Worm (Caenorhabditis elegans) whole organism, L4/young adult: ENCODE measurements around the gene srh-113.
"Not testable (repeated sequence)": the region's sequence is repeated elsewhere in the genome, so short reads cannot be mapped to it uniquely, and the experiment has no call there.

Experiments
- W03F9.2 ChIP-seq: fragments of 150-350 bp; optimal IDR thresholded peaks from 2 replicates; lab custom pipeline; 2014; ENCODE audit warnings: missing biosample characterization, missing genetic modification characterization
- dao-5 ChIP-seq: sonication (generic microtip); optimal IDR thresholded peaks from 2 replicates; lab custom pipeline; 2016; ENCODE audit warnings: missing genotype, missing genetic modification characterization, moderate library complexity, missing compliant biosample characterization
- him-1 ChIP-seq: sonication (generic microtip); optimal IDR thresholded peaks from 2 replicates; lab custom pipeline; 2016; ENCODE audit warnings: missing genotype, missing genetic modification reagents, missing genetic modification characterization, missing compliant biosample characterization

srh-113 gene

DNA sequence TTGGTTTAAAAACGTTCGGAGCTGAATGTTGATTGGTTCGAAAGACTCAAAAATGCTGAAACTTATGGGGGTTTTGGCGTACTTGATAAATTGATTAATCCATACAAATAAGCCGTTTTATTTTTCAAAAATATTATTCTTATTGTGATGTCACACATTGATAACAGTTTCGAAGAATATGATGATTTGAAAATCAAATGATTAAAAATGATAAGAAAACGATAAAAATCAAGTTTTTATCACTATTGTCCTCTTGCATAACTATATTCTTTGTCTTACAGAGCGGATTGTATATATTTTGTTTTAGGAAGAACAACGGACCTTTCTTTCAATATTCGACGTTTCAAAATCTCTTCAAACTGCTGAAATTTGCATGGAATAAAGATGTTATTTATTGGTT, 30.2 kb downstream of the srh-113 start:
- TF ChIP-seq W03F9.2 (tag; lab: Kevin White, UChicago) = no peak
- TF ChIP-seq him-1 = no peak
- TF ChIP-seq dao-5 (tag; lab: Kevin White, UChicago) = no peak

DNA sequence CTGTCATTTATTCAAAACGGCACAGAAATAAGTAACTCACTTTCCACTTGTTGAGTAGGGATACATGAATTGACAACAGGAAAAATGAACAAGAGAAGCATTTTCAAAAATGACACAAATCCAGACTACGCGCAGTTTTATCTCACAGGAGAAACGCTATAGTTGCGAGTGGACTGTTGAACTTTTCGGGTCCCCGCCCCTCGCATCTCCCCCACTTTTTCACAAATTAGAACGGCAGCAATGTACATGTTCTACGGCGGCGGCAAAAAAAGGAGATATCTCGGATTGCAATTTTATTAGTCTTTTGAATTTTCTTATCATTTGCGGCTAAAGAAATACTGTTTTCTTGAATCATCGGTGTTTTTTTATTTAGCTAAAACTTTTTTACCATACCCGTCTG, 32.6 kb downstream of the srh-113 start, which contains the start of gene clec-242:
clec-242 (minus strand) TSS at position 101 of the 400 bp plus-strand sequence.
- no peak for TF ChIP-seq him-1

DNA sequence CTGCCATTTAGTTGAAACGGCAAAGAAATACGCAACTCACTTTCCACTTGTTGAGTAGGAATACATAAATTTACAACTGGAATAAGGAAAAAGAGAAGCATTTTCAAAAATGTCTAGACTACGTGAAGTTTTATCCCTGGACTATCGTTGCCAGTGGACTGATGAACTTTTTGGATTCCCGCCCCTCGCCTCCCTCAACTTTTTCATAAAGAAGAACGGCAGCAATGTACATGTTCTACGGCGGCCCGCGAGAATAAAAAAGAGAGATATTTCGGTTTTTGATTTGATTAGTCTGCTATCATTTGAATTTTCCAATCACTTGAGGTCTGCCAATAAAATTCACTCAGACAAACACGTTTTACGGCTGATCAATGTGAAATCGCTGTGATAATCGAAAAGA, 36.1 kb downstream of the srh-113 start, which contains the start of gene clec-243:
clec-243 (minus strand) TSS at position 101 of the 400 bp plus-strand sequence.
- no peak for TF ChIP-seq W03F9.2 (tag; lab: Kevin White, UChicago)
- TF ChIP-seq dao-5 (tag; lab: Kevin White, UChicago) = no peak
- TF ChIP-seq him-1 = no peak

DNA sequence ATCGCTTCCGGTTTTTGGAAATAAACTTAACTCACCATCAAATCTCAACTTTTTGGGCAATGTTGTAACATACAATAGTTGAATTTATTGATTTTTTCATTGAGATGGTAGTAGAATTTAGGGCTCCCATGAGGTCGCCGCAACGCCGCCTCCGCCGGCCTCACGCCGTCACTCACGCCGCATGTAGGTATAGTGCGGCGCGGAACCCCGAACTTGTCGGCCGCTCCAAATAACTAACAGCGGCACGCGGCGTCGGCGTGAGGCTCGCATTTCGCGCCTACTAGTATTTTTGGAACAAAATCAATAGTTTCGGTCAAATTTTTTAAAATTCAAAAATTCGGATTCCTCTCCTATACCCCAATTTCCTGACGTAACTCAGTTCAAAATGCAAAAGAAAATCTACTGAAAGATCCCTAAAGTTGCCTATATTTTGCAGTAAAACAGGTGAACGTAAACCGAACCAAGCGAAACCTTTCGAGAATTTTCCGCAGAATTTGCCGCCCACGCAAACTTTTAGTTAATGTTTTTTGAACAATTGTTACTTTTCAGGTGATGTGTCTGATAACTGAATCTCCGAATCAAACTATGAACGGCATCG, 38.6 kb downstream of the srh-113 start, which contains the start of gene Y61B8A.6:
Y61B8A.6 (plus strand) TSS at position 548 of the 598 bp plus-strand sequence.
- TF ChIP-seq him-1 (no peak), W03F9.2 (tag; lab: Kevin White, UChicago) (no peak), dao-5 (tag; lab: Kevin White, UChicago) (no peak)

DNA sequence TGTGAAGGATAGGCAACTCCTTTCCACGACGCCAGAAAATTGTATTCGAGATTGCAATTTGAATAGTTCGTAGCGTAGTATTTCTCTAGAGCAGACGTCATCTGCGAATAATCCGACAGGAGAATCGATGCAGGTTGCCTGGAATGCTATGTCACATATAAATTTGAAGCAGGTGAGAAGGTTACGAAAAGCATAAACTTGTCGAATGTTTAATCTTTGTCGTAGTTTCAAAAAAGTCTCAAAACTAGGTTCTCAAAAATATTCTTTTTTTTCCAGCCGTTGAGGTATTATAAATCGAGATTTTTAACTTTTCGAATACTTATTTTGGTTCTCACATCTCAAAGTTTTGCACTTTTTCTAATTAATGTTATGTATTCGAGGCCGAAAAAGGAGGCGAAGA, 42.2 kb downstream of the srh-113 start, which contains the start of gene srh-116:
srh-116 (minus strand) TSS at position 101 of the 400 bp plus-strand sequence.
- TF ChIP-seq W03F9.2 (tag; lab: Kevin White, UChicago); dao-5 (tag; lab: Kevin White, UChicago); him-1: not testable (repeated sequence)

ce11 chrV:17255454-17255853, 42.6 kb downstream of the srh-113 start, which contains the start of gene srh-115:
Gene srh-115 (plus strand): TSS chrV:17255754.
- no peak for TF ChIP-seq W03F9.2 (tag; lab: Kevin White, UChicago)
- no peak for TF ChIP-seq him-1
- TF ChIP-seq dao-5 (tag; lab: Kevin White, UChicago) = no peak

ce11 chrV:17257637-17258036, 44.8 kb downstream of the srh-113 start:
- TF ChIP-seq W03F9.2 (tag; lab: Kevin White, UChicago) = no peak
- no peak for TF ChIP-seq dao-5 (tag; lab: Kevin White, UChicago)
- TF ChIP-seq him-1 = no peak

- TF ChIP-seq dao-5 (tag; lab: Kevin White, UChicago) (no peak), W03F9.2 (tag; lab: Kevin White, UChicago) (no peak), him-1 (no peak)
Measured at ce11 chrV:17258244-17258643, 45.4 kb downstream of the srh-113 start.

ce11 chrV:17258868-17259267, 46.0 kb downstream of the srh-113 start, which contains the start of gene fbxa-85:
Gene fbxa-85 (plus strand): TSS chrV:17259168.
- TF ChIP-seq him-1 = no peak
- TF ChIP-seq dao-5 (tag; lab: Kevin White, UChicago) = no peak
- no peak for TF ChIP-seq W03F9.2 (tag; lab: Kevin White, UChicago)

DNA sequence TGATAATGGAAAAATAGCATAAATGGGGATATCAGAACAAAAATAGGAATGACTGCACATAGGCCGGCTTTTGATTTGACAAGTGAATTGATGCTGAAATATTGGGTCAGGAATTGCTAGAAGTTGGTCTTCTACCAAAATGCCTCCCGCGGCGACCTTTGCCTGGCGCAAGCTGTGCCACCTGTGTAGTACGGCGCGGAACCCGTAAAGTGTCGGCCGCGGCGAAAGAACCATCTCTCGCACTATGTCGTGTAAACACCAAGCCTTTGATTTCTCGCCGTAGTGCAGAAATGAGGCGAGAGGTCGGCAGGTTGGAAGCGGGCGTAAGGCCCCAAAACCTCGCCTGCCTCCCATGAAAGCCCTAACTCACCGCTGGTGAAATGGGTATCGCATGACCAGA, 48.5 kb downstream of the srh-113 start:
- no peak for TF ChIP-seq dao-5 (tag; lab: Kevin White, UChicago)
- no peak for TF ChIP-seq him-1
- TF ChIP-seq W03F9.2 (tag; lab: Kevin White, UChicago) = no peak
